Worm (Caenorhabditis elegans): Measurements from ENCODE around the gene obr-2.

The obr-2 gene

DNA sequence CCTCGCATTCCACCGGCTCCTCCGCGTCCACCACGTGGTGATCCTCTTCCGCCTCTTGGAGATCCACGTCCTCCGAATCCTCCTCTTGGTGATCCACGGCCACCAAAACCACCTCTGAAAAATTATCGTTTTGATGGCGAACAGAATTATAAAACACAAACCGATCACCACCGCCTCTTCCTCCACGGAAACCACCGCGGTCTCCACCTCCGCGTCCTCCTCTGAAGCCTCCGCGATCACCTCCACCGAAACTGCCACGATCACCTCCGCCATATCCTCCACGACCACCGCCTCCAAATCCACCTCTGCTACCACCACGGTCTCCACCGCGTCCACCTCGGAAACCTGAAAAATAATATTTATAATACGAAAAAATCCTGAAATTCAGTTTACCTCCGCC lies 12.5 kb downstream of the obr-2 start (continued):
- TF ChIP-seq K11D2.4 (GFP tag; IDR thresholded peaks at IDR 0.05) (no peak), hsf-1 (GFP tag; IDR thresholded peaks at IDR 0.05) (peak; percentile 5; the same call in 1 of the 2 replicates), let-607 (tag; optimal IDR thresholded peaks at IDR 0.05) (no peak)

DNA sequence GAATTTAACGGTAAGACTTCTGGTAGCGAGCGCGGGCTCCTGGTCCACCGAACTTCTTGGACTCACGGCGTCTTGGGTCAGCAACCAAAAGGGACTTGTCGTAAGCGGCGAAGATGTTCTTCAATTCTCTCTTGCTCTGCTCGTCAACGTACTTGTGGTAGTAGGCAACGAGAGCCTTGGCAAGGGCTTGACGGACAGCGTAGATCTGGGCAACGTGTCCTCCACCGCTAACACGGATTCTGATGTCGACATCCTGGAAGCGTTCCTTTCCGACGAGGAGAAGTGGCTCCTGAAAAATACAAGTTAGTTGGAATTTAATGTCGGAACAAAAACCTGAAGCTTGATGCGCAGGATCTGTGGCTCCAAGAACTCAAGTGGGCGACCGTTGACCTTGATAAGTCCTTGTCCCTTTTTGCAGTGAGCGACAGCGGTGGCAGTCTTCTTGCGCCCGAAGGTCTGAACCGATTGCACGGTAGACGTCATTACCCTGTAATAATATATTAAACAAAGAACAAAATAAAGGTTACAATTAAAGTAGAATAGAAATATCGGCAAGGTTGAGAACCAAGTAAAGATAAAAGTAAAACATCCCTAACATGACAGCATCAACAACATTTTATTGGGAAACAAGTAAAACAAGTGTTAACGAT lies 13.9 kb downstream of the obr-2 start, which contains the start of gene rps-16:
rps-16 (minus strand) TSS at position 487 of the 650 bp plus-strand sequence.
- no peak for TF ChIP-seq madf-8 (GFP tag; conservative IDR thresholded peaks at IDR 0.05)
- 0 out of 2 replicates have a peak, but pooled peaks have one; percentile 8 for TF ChIP-seq Y95B8A.8 (GFP tag; IDR thresholded peaks at IDR 0.05)
- no peak for TF ChIP-seq Y67H2A.10 (GFP tag; conservative IDR thresholded peaks at IDR 0.05)
- no peak for TF ChIP-seq ztf-22 (GFP tag; optimal IDR thresholded peaks at IDR 0.05)
- TF ChIP-seq Y53G8AR.9 (GFP tag; conservative IDR thresholded peaks at IDR 0.05), result peak; percentile 77; the same call in 1 of the 2 replicates
- TF ChIP-seq F49E8.2 (tag; optimal IDR thresholded peaks at IDR 0.05; ENCODE audit: insufficient read depth), result peak; percentile 25
- TF ChIP-seq dpff-1 (tag; optimal IDR thresholded peaks at IDR 0.05), result no peak
- TF ChIP-seq T07F8.4 (tag; optimal IDR thresholded peaks at IDR 0.05), result no peak
- peak; percentile 65 for TF ChIP-seq chd-7 (tag; optimal IDR thresholded peaks at IDR 0.05)
- peak; percentile 62 for TF ChIP-seq atf-7 (tag; optimal IDR thresholded peaks at IDR 0.05)
- peak; percentile 9 for TF ChIP-seq xnd-1 (tag; optimal IDR thresholded peaks at IDR 0.05)
- TF ChIP-seq tbx-9 (tag; optimal IDR thresholded peaks at IDR 0.05; ENCODE audit: borderline replicate concordance), result no peak
- peak; percentile 67 for TF ChIP-seq mcd-1 (GFP tag; IDR thresholded peaks at IDR 0.05)
- TF ChIP-seq C06A6.2 (GFP tag; conservative IDR thresholded peaks at IDR 0.05), result no peak
- 0 out of 2 replicates have a peak, but pooled peaks have one; percentile 85 for TF ChIP-seq ceh-58 (GFP tag; IDR thresholded peaks at IDR 0.05)
- TF ChIP-seq rcor-1 (GFP tag; IDR thresholded peaks at IDR 0.05), result peak; percentile 80
- no peak for TF ChIP-seq lin-40 (tag; optimal IDR thresholded peaks at IDR 0.05)
- no peak for TF ChIP-seq aptf-3 (GFP tag; IDR thresholded peaks at IDR 0.05)
- no peak for TF ChIP-seq attf-3 (GFP tag; conservative IDR thresholded peaks at IDR 0.05)
- TF ChIP-seq aptf-2 (GFP tag; conservative IDR thresholded peaks at IDR 0.05), result no peak
- no peak for TF ChIP-seq F23B12.7 (tag; optimal IDR thresholded peaks at IDR 0.05; ENCODE audit: insufficient read depth)
- TF ChIP-seq die-1 (tag; optimal IDR thresholded peaks at IDR 0.05), result peak; percentile 15
- TF ChIP-seq C17E4.6 (GFP tag; IDR thresholded peaks at IDR 0.05), result 0 out of 2 replicates have a peak, but pooled peaks have one; percentile 17
- peak; percentile 65 for TF ChIP-seq snpc-1.3 (tag; optimal IDR thresholded peaks at IDR 0.05; ENCODE audit: insufficient read depth)
- no peak for TF ChIP-seq mes-4 (tag; optimal IDR thresholded peaks at IDR 0.05)
- peak; percentile 63; the same call in 1 of the 2 replicates for TF ChIP-seq zfh-2 (GFP tag; conservative IDR thresholded peaks at IDR 0.05)
- no peak for TF ChIP-seq lin-35 (GFP tag; optimal IDR thresholded peaks at IDR 0.05)
- peak; percentile 27; the same call in 1 of the 2 replicates for TF ChIP-seq hmg-1.2 (GFP tag; IDR thresholded peaks at IDR 0.05)
- peak in 1 of 2 experiments; percentile 13 for TF ChIP-seq rec-8 (tag; optimal IDR thresholded peaks at IDR 0.05)
- no peak for TF ChIP-seq unc-130 (GFP tag; optimal IDR thresholded peaks at IDR 0.05)
- TF ChIP-seq F10E7.11 (tag; optimal IDR thresholded peaks at IDR 0.05), result peak; percentile 21
- no peak for TF ChIP-seq somi-1 (GFP tag; optimal IDR thresholded peaks at IDR 0.05)
- TF ChIP-seq madf-3 (GFP tag; IDR thresholded peaks at IDR 0.05), result peak; percentile 81
- TF ChIP-seq egrh-3 (GFP tag; IDR thresholded peaks at IDR 0.05), result no peak
- TF ChIP-seq bed-2 (GFP tag; IDR thresholded peaks at IDR 0.05), result 0 out of 2 replicates have a peak, but pooled peaks have one; percentile 31
- TF ChIP-seq ama-1 (optimal IDR thresholded peaks at IDR 0.05), result no peak
- TF ChIP-seq ama-1 (GFP tag; optimal IDR thresholded peaks at IDR 0.05), result peak; percentile 29 to 80
- peak; percentile 81 for TF ChIP-seq ceh-100 (GFP tag; IDR thresholded peaks at IDR 0.05)
- no peak for TF ChIP-seq ztf-3 (GFP tag; optimal IDR thresholded peaks at IDR 0.05)
- no peak for TF ChIP-seq F22D6.2 (tag; optimal IDR thresholded peaks at IDR 0.05)
- no peak for TF ChIP-seq lag-1 (GFP tag; IDR thresholded peaks at IDR 0.05)
- no peak for TF ChIP-seq madf-10 (tag; optimal IDR thresholded peaks at IDR 0.05)
